Fruit fly (Drosophila melanogaster) whole organism, wandering third instar larva: ENCODE results near the gene Nup358.

Experiments
- Abd-B ChIP-seq: fragments of >200 bp; optimal IDR thresholded peaks from 2 replicates; lab custom pipeline; 2017; ENCODE audit warnings: missing biosample characterization, missing genetic modification characterization
- CG32264 ChIP-seq: fragments of 200-800 bp; sonication (Bioruptor generic); optimal IDR thresholded peaks from 2 replicates; lab custom pipeline; 2016; ENCODE audit warnings: missing biosample characterization, missing genetic modification characterization
- CG9705 ChIP-seq: fragments of 200-800 bp; sonication (Bioruptor generic); optimal IDR thresholded peaks from 2 replicates; lab custom pipeline; 2018; ENCODE audit warnings: missing biosample characterization, mild to moderate bottlenecking, missing genetic modification characterization
- CrebA ChIP-seq: fragments of 200-800 bp; sonication (Bioruptor generic); optimal IDR thresholded peaks from 2 replicates; lab custom pipeline; 2016; ENCODE audit warnings: missing biosample characterization, mild to moderate bottlenecking, missing genetic modification characterization, borderline replicate concordance
- Dfd ChIP-seq: fragments of >200 bp; optimal IDR thresholded peaks from 2 replicates; lab custom pipeline; 2017; ENCODE audit warnings: missing biosample characterization, missing genetic modification characterization
- Dif ChIP-seq: fragments of 200-275, 200-300 bp; sonication (Bioruptor generic); optimal IDR thresholded peaks from 2 replicates; lab custom pipeline; 2018; ENCODE audit warnings: missing biosample characterization, missing genetic modification characterization; ENCODE audit not compliant: partially characterized antibody
- GATAd ChIP-seq: sonication (Bioruptor generic); optimal IDR thresholded peaks from 2 replicates; lab custom pipeline; 2016; ENCODE audit warnings: missing biosample characterization, missing genetic modification characterization
- HLH106 ChIP-seq: fragments of 200-800 bp; optimal IDR thresholded peaks from 3 replicates; lab custom pipeline; 2019; ENCODE audit warnings: missing biosample characterization, mild to moderate bottlenecking, missing genetic modification characterization, moderate library complexity
- Hnf4 ChIP-seq: fragments of 200-800 bp; sonication (Bioruptor generic); optimal IDR thresholded peaks from 2 replicates; lab custom pipeline; 2016; ENCODE audit warnings: missing biosample characterization, mild to moderate bottlenecking, missing genetic modification characterization
- Hr78 ChIP-seq: fragments of >200 bp; optimal IDR thresholded peaks from 2 replicates; lab custom pipeline; 2017; ENCODE audit warnings: missing biosample characterization, missing genetic modification characterization
- Hr83 ChIP-seq: fragments of 200-300 bp; sonication (Bioruptor generic); optimal IDR thresholded peaks from 2 replicates; lab custom pipeline; 2016; ENCODE audit warnings: missing biosample characterization, mild to moderate bottlenecking, missing genetic modification characterization, moderate library complexity; ENCODE audit not compliant: poor library complexity, severe bottlenecking
- Jra ChIP-seq: sonication (Bioruptor generic); optimal IDR thresholded peaks from 2 replicates; lab custom pipeline; 2016; ENCODE audit warnings: missing biosample characterization, missing genetic modification characterization
- Mio ChIP-seq: sonication (Bioruptor generic); optimal IDR thresholded peaks from 2 replicates; lab custom pipeline; 2016; ENCODE audit warnings: missing biosample characterization, missing genetic modification characterization
- Myc ChIP-seq: fragments of >200 bp; optimal IDR thresholded peaks from 2 replicates; lab custom pipeline; 2017
- N ChIP-seq: fragments of >200 bp; optimal IDR thresholded peaks from 2 replicates; lab custom pipeline; 2018; ENCODE audit warnings: missing biosample characterization, missing external identifiers, missing genetic modification characterization
- OdsH ChIP-seq: fragments of 200-800 bp; sonication (Bioruptor generic); optimal IDR thresholded peaks from 2 replicates; lab custom pipeline; 2016; ENCODE audit warnings: missing biosample characterization, mild to moderate bottlenecking, missing genetic modification characterization
- Rel ChIP-seq, 2 experiments: fragments of 200-800 bp; sonication (Bioruptor generic) in 1 of 2; optimal IDR thresholded peaks; 2 replicates in 1 of 2; 3 replicates in 1 of 2; lab custom pipeline; 2016 to 2019; ENCODE audit warnings: mild to moderate bottlenecking in 2 of 2, missing biosample characterization in 2 of 2, missing genetic modification characterization in 2 of 2, moderate library complexity in 1 of 2
- Sp1 ChIP-seq: fragments of 200-800 bp; sonication (Bioruptor generic); optimal IDR thresholded peaks from 3 replicates; lab custom pipeline; 2019; ENCODE audit warnings: missing biosample characterization, mild to moderate bottlenecking, missing genetic modification characterization, moderate library complexity
- br ChIP-seq: fragments of 200-800 bp; sonication (Bioruptor generic); optimal IDR thresholded peaks from 2 replicates; lab custom pipeline; 2016; ENCODE audit warnings: missing biosample characterization, missing genetic modification characterization
- brk ChIP-seq: fragments of 200-800 bp; sonication (Bioruptor generic); optimal IDR thresholded peaks from 2 replicates; lab custom pipeline; 2016; ENCODE audit warnings: missing biosample characterization, mild to moderate bottlenecking, missing genetic modification characterization
- dl ChIP-seq, 2 experiments: fragments of 175-275, 200-275 bp in 1 of 2; fragments of 200-275 bp in 1 of 2; sonication (Bioruptor generic); optimal IDR thresholded peaks; lab custom pipeline; 2018; ENCODE audit warnings: mild to moderate bottlenecking in 2 of 2, missing biosample characterization in 2 of 2, missing genetic modification characterization in 2 of 2, moderate library complexity in 2 of 2; ENCODE audit not compliant: partially characterized antibody in 2 of 2, insufficient read depth in 1 of 2
- dmrt93B ChIP-seq: fragments of 200-800 bp; sonication (Bioruptor generic); optimal IDR thresholded peaks from 2 replicates; lab custom pipeline; 2018; ENCODE audit warnings: missing biosample characterization, mild to moderate bottlenecking, missing genetic modification characterization
- dsf ChIP-seq: sonication (Bioruptor generic); optimal IDR thresholded peaks from 2 replicates; lab custom pipeline; 2016; ENCODE audit warnings: missing biosample characterization, missing genetic modification characterization, borderline replicate concordance
- ey ChIP-seq: fragments of 200-800 bp; sonication (Bioruptor generic); optimal IDR thresholded peaks from 2 replicates; lab custom pipeline; 2016; ENCODE audit warnings: missing biosample characterization, missing genetic modification characterization
- foxo ChIP-seq, 2 experiments: fragments of 200-800 bp; sonication (Bioruptor generic); optimal IDR thresholded peaks; 2 replicates in 1 of 2; 3 replicates in 1 of 2; lab custom pipeline; 2016 to 2017; ENCODE audit warnings: missing biosample characterization in 2 of 2, missing genetic modification characterization in 2 of 2
- fru ChIP-seq: fragments of 200-800 bp; sonication (Bioruptor generic); optimal IDR thresholded peaks from 3 replicates; lab custom pipeline; 2016; ENCODE audit warnings: missing biosample characterization, mild to moderate bottlenecking, missing genetic modification characterization
- h ChIP-seq: fragments of 200-800 bp; sonication (Bioruptor generic); optimal IDR thresholded peaks from 3 replicates; lab custom pipeline; 2016; ENCODE audit warnings: missing biosample characterization, mild to moderate bottlenecking, missing genetic modification characterization
- jim ChIP-seq: fragments of 175-275, 200-325 bp; sonication (Bioruptor generic); optimal IDR thresholded peaks from 2 replicates; lab custom pipeline; 2016; ENCODE audit warnings: missing biosample characterization, mild to moderate bottlenecking, missing genetic modification characterization
- lola ChIP-seq: fragments of >200 bp; optimal IDR thresholded peaks from 2 replicates; lab custom pipeline; 2017; ENCODE audit warnings: missing biosample characterization, missing genetic modification characterization
- pan ChIP-seq: fragments of >200 bp; optimal IDR thresholded peaks from 2 replicates; lab custom pipeline; 2017
- psq ChIP-seq: fragments of 200-800 bp; sonication (Bioruptor generic); optimal IDR thresholded peaks from 3 replicates; lab custom pipeline; 2017; ENCODE audit warnings: missing biosample characterization, mild to moderate bottlenecking, missing genetic modification characterization, moderate library complexity
- rgr ChIP-seq: fragments of 200-800 bp; sonication (Bioruptor generic); optimal IDR thresholded peaks from 3 replicates; lab custom pipeline; 2016; ENCODE audit warnings: missing biosample characterization, mild to moderate bottlenecking, missing genetic modification characterization
- sage ChIP-seq: fragments of 200-800 bp; sonication (Bioruptor generic); optimal IDR thresholded peaks from 2 replicates; lab custom pipeline; 2016; ENCODE audit warnings: missing biosample characterization, mild to moderate bottlenecking, missing genetic modification characterization
- sv ChIP-seq: fragments of 200-800 bp; sonication (Bioruptor generic); optimal IDR thresholded peaks from 3 replicates; lab custom pipeline; 2016; ENCODE audit warnings: missing biosample characterization, missing genetic modification characterization
- tai ChIP-seq: sonication (Bioruptor generic); optimal IDR thresholded peaks from 2 replicates; lab custom pipeline; 2016; ENCODE audit warnings: missing biosample characterization, missing genetic modification characterization
- usp ChIP-seq: fragments of >200 bp; optimal IDR thresholded peaks from 2 replicates; lab custom pipeline; 2017; ENCODE audit warnings: missing biosample characterization, missing genetic modification characterization
- woc ChIP-seq: sonication (Bioruptor generic); optimal IDR thresholded peaks from 2 replicates; lab custom pipeline; 2016; ENCODE audit warnings: missing biosample characterization, mild to moderate bottlenecking, missing genetic modification characterization

The Nup358 gene

DNA sequence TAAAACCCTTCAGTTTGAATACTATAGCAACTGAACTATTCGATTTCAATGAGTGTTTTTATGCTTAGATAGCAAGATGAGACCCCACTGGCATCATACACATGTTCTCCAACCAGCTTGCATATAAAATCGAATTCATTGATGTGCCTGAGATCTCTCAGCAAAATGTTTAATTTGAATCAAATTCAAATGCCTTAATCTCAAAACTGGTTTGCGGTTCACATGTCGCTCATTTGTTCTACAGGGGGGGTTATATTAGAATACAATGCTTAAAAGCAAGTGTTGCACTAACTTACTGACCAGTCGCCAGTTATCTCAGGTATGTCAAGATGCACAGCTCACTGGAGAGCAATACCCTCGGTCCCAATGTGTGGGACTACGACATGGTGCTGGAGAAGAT lies 30.1 kb upstream of the Nup358 start, which contains the start of gene CG31103:
Gene CG31103 (plus strand): TSS at position 301 of the 400 bp plus-strand sequence.
- TF ChIP-seq Mio (GFP tag; lab: Kevin White, UChicago) (no peak), tai (GFP tag; lab: Kevin White, UChicago) (no peak), Jra (GFP tag; lab: Kevin White, UChicago) (no peak), usp (GFP tag; lab: Kevin White, UChicago) (no peak), Myc (lab: Kevin White, UChicago) (no peak), pan (no peak), brk (GFP tag; lab: Kevin White, UChicago) (no peak), h (no peak), br (GFP tag; lab: Kevin White, UChicago) (no peak), dmrt93B (GFP tag; lab: Kevin White, UChicago) (no peak), sage (GFP tag; lab: Kevin White, UChicago) (no peak), woc (GFP tag; lab: Kevin White, UChicago) (no peak), Abd-B (GFP tag; lab: Kevin White, UChicago) (no peak), lola (no peak), sv (no peak), ey (GFP tag; lab: Kevin White, UChicago) (no peak), Rel (GFP tag; optimal IDR thresholded peaks at IDR 0.05; lab: Kevin White, UChicago) (no peak), Rel (tag; optimal IDR thresholded peaks at IDR 0.05; lab: Kevin White, UChicago) (no peak), Hr78 (GFP tag; lab: Kevin White, UChicago) (no peak), foxo (GFP tag; optimal IDR thresholded peaks at IDR 0.05; lab: Kevin White, UChicago) (no peak), psq (GFP tag; lab: Kevin White, UChicago) (no peak)

dm6 chr3R:25221203-25221807 lies 27.8 kb upstream of the Nup358 start, which contains the start of gene Alg9:
Gene Alg9, plus strand, starts transcription at chr3R:25221589.
- TF ChIP-seq Sp1 (GFP tag; lab: Kevin White, UChicago): no peak
- TF ChIP-seq N (GFP tag; lab: Kevin White, UChicago): peak; percentile 92
- peak; percentile 47 for TF ChIP-seq Hr78 (GFP tag; lab: Kevin White, UChicago)
- peak; percentile 71 for TF ChIP-seq Hr83

- TF ChIP-seq Hr78 (GFP tag; lab: Kevin White, UChicago) (no peak), pan (no peak), HLH106 (tag; lab: Kevin White, UChicago) (no peak), Sp1 (GFP tag; lab: Kevin White, UChicago) (no peak), rgr (GFP tag; lab: Kevin White, UChicago) (no peak), tai (GFP tag; lab: Kevin White, UChicago) (no peak), lola (no peak), sage (GFP tag; lab: Kevin White, UChicago) (no peak), dsf (no peak), CG9705 (GFP tag; lab: Kevin White, UChicago) (no peak), woc (GFP tag; lab: Kevin White, UChicago) (no peak), Dif (GFP tag; lab: Kevin White, UChicago) (no peak), Hnf4 (GFP tag; lab: Kevin White, UChicago) (no peak), Dfd (GFP tag; lab: Kevin White, UChicago) (no peak)
Measured at dm6 chr3R:25225483-25225882, 23.7 kb upstream of the Nup358 start.

DNA sequence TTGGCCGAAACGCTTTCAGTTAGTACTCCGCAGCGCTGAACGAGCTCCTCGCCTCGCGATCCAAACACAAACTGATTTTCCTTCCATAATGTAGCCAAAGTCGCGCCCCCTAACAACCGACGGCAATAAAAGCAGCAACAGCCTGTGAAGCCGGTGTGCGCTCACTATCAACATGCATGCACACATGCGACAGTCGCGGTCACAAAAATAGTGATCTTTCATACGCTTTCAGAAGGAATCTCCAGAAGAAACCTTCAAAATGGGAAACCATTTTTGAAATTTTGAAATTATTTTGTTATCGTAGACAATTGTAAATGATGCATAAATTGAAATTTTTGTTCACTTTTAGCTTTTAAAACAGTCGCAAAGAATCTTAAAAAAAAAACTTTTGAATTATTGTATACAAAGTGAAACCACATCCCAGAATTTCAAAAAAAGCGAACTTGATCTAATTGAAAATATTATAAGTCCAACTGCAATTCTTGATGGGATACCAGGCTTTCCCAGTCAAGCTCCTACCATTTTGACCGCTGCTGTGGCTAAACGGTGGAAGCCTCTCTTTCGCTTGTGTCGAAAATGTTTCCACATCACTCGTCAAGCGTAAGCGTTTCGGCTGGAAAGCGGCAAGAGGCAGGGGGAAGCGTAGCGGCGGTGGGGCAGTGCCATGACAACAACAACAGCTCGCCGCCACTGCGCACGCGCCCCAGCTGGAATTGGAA lies 16.7 kb upstream of the Nup358 start, which contains the start of gene Cad96Cb:
Gene Cad96Cb (minus strand): TSS at position 51 of the 719 bp plus-strand sequence.
- TF ChIP-seq jim (GFP tag; lab: Kevin White, UChicago): no peak
- no peak for TF ChIP-seq CrebA (GFP tag; lab: Kevin White, UChicago)
- peak; percentile 73 for TF ChIP-seq sv
- TF ChIP-seq pan: no peak
- TF ChIP-seq Hr78 (GFP tag; lab: Kevin White, UChicago): no peak
- peak; percentile 31 for TF ChIP-seq Rel (GFP tag; optimal IDR thresholded peaks at IDR 0.05; lab: Kevin White, UChicago)
- TF ChIP-seq Rel (tag; optimal IDR thresholded peaks at IDR 0.05; lab: Kevin White, UChicago): peak; percentile 6
- peak; percentile 86 for TF ChIP-seq OdsH (GFP tag; lab: Kevin White, UChicago)
- TF ChIP-seq lola: no peak
- TF ChIP-seq br (GFP tag; lab: Kevin White, UChicago): peak; percentile 86
- no peak for TF ChIP-seq tai (GFP tag; lab: Kevin White, UChicago)
- TF ChIP-seq fru (GFP tag; lab: Kevin White, UChicago): peak; percentile 90
- peak; percentile 70 for TF ChIP-seq CG9705 (GFP tag; lab: Kevin White, UChicago)
- peak; percentile 93 for TF ChIP-seq woc (GFP tag; lab: Kevin White, UChicago)
- peak; percentile 88 for TF ChIP-seq h
- TF ChIP-seq Mio (GFP tag; lab: Kevin White, UChicago): no peak
- TF ChIP-seq psq (GFP tag; lab: Kevin White, UChicago): peak; percentile 84
- TF ChIP-seq dl (GFP tag; optimal IDR thresholded peaks at IDR 0.05; lab: Kevin White, UChicago; ENCODE audit: insufficient read depth in 1 of 2, partially characterized antibody in 2 of 2): peak in 1 of 2 experiments; percentile 15
- TF ChIP-seq ey (GFP tag; lab: Kevin White, UChicago): peak; percentile 86
- peak; percentile 66 for TF ChIP-seq Jra (GFP tag; lab: Kevin White, UChicago)
- no peak for TF ChIP-seq usp (GFP tag; lab: Kevin White, UChicago)
- no peak for TF ChIP-seq Myc (lab: Kevin White, UChicago)
- peak; percentile 87 for TF ChIP-seq dmrt93B (GFP tag; lab: Kevin White, UChicago)
- no peak for TF ChIP-seq N (GFP tag; lab: Kevin White, UChicago)
- peak; percentile 91 for TF ChIP-seq Sp1 (GFP tag; lab: Kevin White, UChicago)
- TF ChIP-seq HLH106 (tag; lab: Kevin White, UChicago): peak; percentile 86
- peak; percentile 14 for TF ChIP-seq dsf
- TF ChIP-seq brk (GFP tag; lab: Kevin White, UChicago): no peak
- TF ChIP-seq CG32264: peak; percentile 63
- TF ChIP-seq Hr83: peak; percentile 9
- TF ChIP-seq GATAd (GFP tag; lab: Kevin White, UChicago): peak; percentile 13
